Worm (Caenorhabditis elegans) whole organism, mixed stage, embryonic: ENCODE measurements around the gene F52E1.14.

Source experiments
- lsy-2 ChIP-seq: fragments of 150-350 bp; optimal IDR thresholded peaks from 2 replicates; lab custom pipeline; 2014; ENCODE audit warnings: missing biosample characterization, missing genetic modification characterization
- nhr-12 ChIP-seq: fragments of 150-350 bp; optimal IDR thresholded peaks from 2 replicates; lab custom pipeline; 2014; ENCODE audit warnings: missing biosample characterization, missing genetic modification characterization
- pha-4 ChIP-seq: fragments of 150-350 bp; optimal IDR thresholded peaks from 2 replicates; lab custom pipeline; 2018; ENCODE audit warnings: missing biosample characterization, missing genetic modification reagents, missing genetic modification characterization
- snpc-4 ChIP-seq: fragments of 150-350 bp; optimal IDR thresholded peaks from 2 replicates; lab custom pipeline; 2014; ENCODE audit warnings: missing biosample characterization, missing genetic modification characterization

ce11 chrV:8403152-8403551 is 19.4 kb downstream of the F52E1.14 start:
- TF ChIP-seq pha-4 = no peak
- no peak for TF ChIP-seq lsy-2
- no peak for TF ChIP-seq nhr-12
- no peak for TF ChIP-seq snpc-4 (tag; lab: Kevin White, UChicago)
